Fruit fly (Drosophila melanogaster) whole organism, prepupa: ENCODE measurements around the gene PH4alphaNE2.

ENCODE experiments used
- CG31627 ChIP-seq: fragments of 200-800 bp; sonication (Bioruptor generic); optimal IDR thresholded peaks from 3 replicates; lab custom pipeline; 2016; ENCODE audit warnings: missing biosample characterization, missing genetic modification characterization
- CG6854 ChIP-seq: fragments of 200-800 bp; sonication (Bioruptor generic); optimal IDR thresholded peaks from 2 replicates; lab custom pipeline; 2017; ENCODE audit warnings: missing biosample characterization, mild to moderate bottlenecking, missing genetic modification characterization
- Eip93F ChIP-seq: fragments of 200-800 bp; sonication (Bioruptor generic); optimal IDR thresholded peaks from 2 replicates; lab custom pipeline; 2016; ENCODE audit warnings: missing biosample characterization, mild to moderate bottlenecking, missing genetic modification characterization
- OdsH ChIP-seq: fragments of 200-800 bp; sonication (Bioruptor generic); optimal IDR thresholded peaks from 3 replicates; lab custom pipeline; 2016; ENCODE audit warnings: missing biosample characterization, missing genetic modification characterization

DNA sequence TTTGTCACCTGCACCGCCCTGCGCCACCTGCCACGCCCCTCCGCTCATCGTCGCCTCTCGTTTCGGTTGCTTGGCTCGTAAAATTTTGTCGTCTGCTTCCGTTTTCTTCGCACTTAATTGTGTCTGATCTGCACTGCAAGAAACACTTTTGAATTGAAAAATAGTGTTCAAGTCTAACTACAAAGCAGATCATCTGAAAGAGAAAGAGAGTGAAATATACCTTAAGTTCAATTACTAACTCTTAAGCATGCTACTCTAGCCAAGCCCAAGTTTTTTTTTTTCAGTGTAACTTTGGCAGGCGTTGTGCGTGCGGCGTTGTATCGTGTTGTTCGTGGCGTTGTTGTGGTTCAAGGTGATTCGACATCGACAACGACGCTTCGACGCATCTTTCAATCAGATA lies 28.2 kb upstream of the PH4alphaNE2 start:
- TF ChIP-seq CG6854 (no peak), OdsH (peak; percentile 69), Eip93F (no peak), CG31627 (GFP tag; lab: Kevin White, UChicago) (peak; percentile 68)
